Fruit fly (Drosophila melanogaster) whole organism, embryonic: ENCODE measurements around the gene jhamt.

ENCODE experiments used
- Atf6 ChIP-seq: fragments of 200-800 bp; sonication (Bioruptor generic); IDR thresholded peaks from 2 replicates; pipeline ENCODE4 v1.3.6; 2022; ENCODE audit warnings: missing biosample characterization, missing genetic modification characterization
- C15 ChIP-seq: fragments of 200-800 bp; sonication (Bioruptor generic); IDR thresholded peaks from 3 replicates; pipeline ENCODE4 v1.3.6; 2022; ENCODE audit warnings: missing biosample characterization, missing genetic modification characterization
- CG10959 ChIP-seq: fragments of 200-800 bp; sonication (Bioruptor generic); IDR thresholded peaks from 2 replicates; pipeline ENCODE4 v1.3.6; 2022; ENCODE audit warnings: missing biosample characterization, missing genetic modification characterization
- CG12236 ChIP-seq: fragments of 200-800 bp; sonication (Bioruptor generic); optimal IDR thresholded peaks from 2 replicates; lab custom pipeline; 2016; ENCODE audit warnings: missing biosample characterization, missing genetic modification characterization
- CG12391 ChIP-seq: fragments of 200-800 bp; sonication (Bioruptor generic); optimal IDR thresholded peaks from 3 replicates; lab custom pipeline; 2018; ENCODE audit warnings: missing biosample characterization, mild to moderate bottlenecking, missing genetic modification characterization, moderate library complexity
- CG12769 ChIP-seq: fragments of 200-800 bp; sonication (Bioruptor generic); optimal IDR thresholded peaks from 2 replicates; lab custom pipeline; 2019; ENCODE audit warnings: missing biosample characterization, mild to moderate bottlenecking, missing genetic modification characterization, moderate library complexity
- CG13624 ChIP-seq: fragments of 200-800 bp; sonication (Bioruptor generic); optimal IDR thresholded peaks from 2 replicates; lab custom pipeline; 2016; ENCODE audit warnings: missing biosample characterization, missing genetic modification characterization
- CG13894 ChIP-seq: fragments of 200-800 bp; sonication (Bioruptor generic); optimal IDR thresholded peaks from 3 replicates; lab custom pipeline; 2018; ENCODE audit warnings: missing biosample characterization, mild to moderate bottlenecking, missing genetic modification characterization, moderate library complexity
- CG17802 ChIP-seq: fragments of 200-800 bp; sonication (Bioruptor generic); optimal IDR thresholded peaks from 2 replicates; lab custom pipeline; 2018; ENCODE audit warnings: missing biosample characterization, mild to moderate bottlenecking, missing genetic modification characterization, moderate library complexity
- CG31224 ChIP-seq: fragments of 200-800 bp; sonication (Bioruptor generic); IDR thresholded peaks from 2 replicates; pipeline ENCODE4 v1.3.6; 2022; ENCODE audit warnings: missing biosample characterization, missing genetic modification characterization
- CG3407 ChIP-seq: fragments of 200-800 bp; sonication (Bioruptor generic); optimal IDR thresholded peaks from 2 replicates; lab custom pipeline; 2018; ENCODE audit warnings: missing biosample characterization, mild to moderate bottlenecking, missing genetic modification characterization
- CG43689 ChIP-seq: fragments of 200-800 bp; sonication (Bioruptor generic); IDR thresholded peaks from 2 replicates; pipeline ENCODE4 v1.3.6; 2022; ENCODE audit warnings: missing biosample characterization, missing genetic modification characterization
- CG4617 ChIP-seq: fragments of 200-800 bp; sonication (Bioruptor generic); optimal IDR thresholded peaks from 3 replicates; lab custom pipeline; 2016; ENCODE audit warnings: missing biosample characterization, missing genetic modification characterization, borderline replicate concordance
- CG4854 ChIP-seq: fragments of 200-800 bp; sonication (Bioruptor generic); optimal IDR thresholded peaks from 2 replicates; lab custom pipeline; 2016; ENCODE audit warnings: missing biosample characterization, missing genetic modification characterization, inconsistent platforms
- CG6272 ChIP-seq: fragments of 200-800 bp; sonication (Bioruptor generic); IDR thresholded peaks from 2 replicates; pipeline ENCODE4 v1.3.6; 2022; ENCODE audit warnings: missing biosample characterization, missing genetic modification characterization
- CG7928 ChIP-seq: fragments of 200-800 bp; sonication (Bioruptor generic); optimal IDR thresholded peaks from 2 replicates; lab custom pipeline; 2017; ENCODE audit warnings: missing biosample characterization, mild to moderate bottlenecking, missing genetic modification characterization
- CG7987 ChIP-seq: fragments of 200-800 bp; sonication (Bioruptor generic); optimal IDR thresholded peaks from 2 replicates; lab custom pipeline; 2018; ENCODE audit warnings: missing biosample characterization, mild to moderate bottlenecking, missing genetic modification characterization, moderate library complexity
- CG9727 ChIP-seq: fragments of 200-800 bp; sonication (Bioruptor generic); optimal IDR thresholded peaks from 3 replicates; lab custom pipeline; 2017; ENCODE audit warnings: missing biosample characterization, mild to moderate bottlenecking, missing genetic modification characterization
- CrebB ChIP-seq: fragments of 200-800 bp; sonication (Bioruptor generic); optimal IDR thresholded peaks from 3 replicates; lab custom pipeline; 2018; ENCODE audit warnings: missing biosample characterization, mild to moderate bottlenecking, missing genetic modification characterization
- Deaf1 ChIP-seq: fragments of 200-800 bp; optimal IDR thresholded peaks from 3 replicates; lab custom pipeline; 2019; ENCODE audit warnings: missing biosample characterization, mild to moderate bottlenecking, missing genetic modification characterization, moderate library complexity
- Dip3 ChIP-seq: fragments of 200-800 bp; sonication (Bioruptor generic); optimal IDR thresholded peaks from 3 replicates; lab custom pipeline; 2016; ENCODE audit warnings: missing biosample characterization, missing genetic modification characterization
- Drgx ChIP-seq: fragments of 200-800 bp; sonication (Bioruptor generic); IDR thresholded peaks from 2 replicates; pipeline ENCODE4 v1.3.6; 2022; ENCODE audit warnings: missing biosample characterization, missing genetic modification characterization
- Eip74EF ChIP-seq, 2 experiments: fragments of 200-800 bp in 1 of 2; fragments of >200 bp in 1 of 2; sonication (Bioruptor generic) in 1 of 2; optimal IDR thresholded peaks; 2 replicates each; lab custom pipeline; 2017 to 2019; ENCODE audit warnings: missing biosample characterization in 2 of 2, missing genetic modification characterization in 2 of 2, mild to moderate bottlenecking in 1 of 2, moderate library complexity in 1 of 2
- Ets65A ChIP-seq: fragments of 200-800 bp; sonication (Bioruptor generic); peaks from one replicate; lab custom pipeline; 2016; ENCODE audit warnings: missing biosample characterization, missing genetic modification characterization
- HHEX ChIP-seq: fragments of 200-800 bp; sonication (Bioruptor generic); optimal IDR thresholded peaks from 3 replicates; lab custom pipeline; 2017; ENCODE audit warnings: missing biosample characterization, mild to moderate bottlenecking, missing genetic modification characterization, missing genetic modification reagents
- HLH54F ChIP-seq: fragments of 200-800 bp; sonication (Bioruptor generic); optimal IDR thresholded peaks from 3 replicates; lab custom pipeline; 2016; ENCODE audit warnings: missing biosample characterization, missing genetic modification characterization
- Hr39 ChIP-seq: fragments of >200 bp; optimal IDR thresholded peaks from 2 replicates; lab custom pipeline; 2017
- MTF-1 ChIP-seq: fragments of 200-800 bp; sonication (Bioruptor generic); optimal IDR thresholded peaks from 2 replicates; lab custom pipeline; 2018; ENCODE audit warnings: missing biosample characterization, mild to moderate bottlenecking, missing genetic modification characterization, borderline replicate concordance
- Med ChIP-seq: fragments of 200-800 bp; sonication (Bioruptor generic); peaks from one replicate; lab custom pipeline; 2016; ENCODE audit warnings: missing biosample characterization, missing genetic modification characterization, mild to moderate bottlenecking, inconsistent platforms, moderate library complexity
- Meics ChIP-seq: fragments of 200-800 bp; sonication (Bioruptor generic); optimal IDR thresholded peaks from 2 replicates; lab custom pipeline; 2017; ENCODE audit warnings: missing biosample characterization, mild to moderate bottlenecking, missing genetic modification characterization
- PHDP ChIP-seq: fragments of 200-800 bp; sonication (Bioruptor generic); optimal IDR thresholded peaks from 3 replicates; lab custom pipeline; 2018; ENCODE audit warnings: missing biosample characterization, mild to moderate bottlenecking, missing genetic modification characterization, moderate library complexity
- Pdp1 ChIP-seq, 2 experiments: fragments of 200-800 bp; sonication (Bioruptor generic); optimal IDR thresholded peaks; 3 replicates each; lab custom pipeline; 2016; ENCODE audit warnings: missing biosample characterization in 2 of 2, missing genetic modification characterization in 2 of 2, mild to moderate bottlenecking in 1 of 2, moderate library complexity in 1 of 2
- Xbp1 ChIP-seq: fragments of 200-800 bp; sonication (Bioruptor generic); optimal IDR thresholded peaks from 3 replicates; lab custom pipeline; 2016; ENCODE audit warnings: missing biosample characterization, mild to moderate bottlenecking, missing genetic modification characterization
- abd-A ChIP-seq: fragments of 200-800 bp; sonication (Bioruptor generic); optimal IDR thresholded peaks from 3 replicates; lab custom pipeline; 2019; ENCODE audit warnings: missing biosample characterization, mild to moderate bottlenecking, missing genetic modification characterization, moderate library complexity
- bbx ChIP-seq: fragments of 200-800 bp; sonication (Bioruptor generic); IDR thresholded peaks from 2 replicates; pipeline ENCODE4 v1.3.6; 2022; ENCODE audit warnings: missing biosample characterization, missing genetic modification characterization; ENCODE audit not compliant: partially characterized antibody
- cad ChIP-seq: fragments of >200 bp; optimal IDR thresholded peaks from 2 replicates; lab custom pipeline; 2017; ENCODE audit warnings: missing biosample characterization, missing genetic modification characterization
- chif ChIP-seq, 2 experiments: fragments of 200-800 bp; sonication (Bioruptor generic); optimal IDR thresholded peaks; 3 replicates each; lab custom pipeline; 2016; ENCODE audit warnings: missing biosample characterization in 2 of 2, missing genetic modification characterization in 2 of 2
- chn ChIP-seq: fragments of 200-800 bp; sonication (Bioruptor generic); optimal IDR thresholded peaks from 2 replicates; lab custom pipeline; 2016; ENCODE audit warnings: missing biosample characterization, missing genetic modification characterization
- ci ChIP-seq: fragments of 200-800 bp; sonication (Bioruptor generic); IDR thresholded peaks from 3 replicates; pipeline ENCODE4 v1.3.6; 2022; ENCODE audit warnings: missing biosample characterization, missing genetic modification characterization
- disco-r ChIP-seq: fragments of 200-800 bp; sonication (Bioruptor generic); optimal IDR thresholded peaks from 2 replicates; lab custom pipeline; 2016; ENCODE audit warnings: missing biosample characterization, missing genetic modification characterization
- dmrt11E ChIP-seq: fragments of 200-800 bp; sonication (Bioruptor generic); optimal IDR thresholded peaks from 3 replicates; lab custom pipeline; 2018; ENCODE audit warnings: missing biosample characterization, mild to moderate bottlenecking, missing genetic modification characterization, moderate library complexity
- ftz-f1 ChIP-seq: fragments of 200-800 bp; sonication (Bioruptor generic); optimal IDR thresholded peaks from 2 replicates; lab custom pipeline; 2016; ENCODE audit warnings: missing biosample characterization, missing genetic modification characterization
- grau ChIP-seq: fragments of 200-800 bp; optimal IDR thresholded peaks from 3 replicates; lab custom pipeline; 2019; ENCODE audit warnings: missing biosample characterization, mild to moderate bottlenecking, missing genetic modification characterization, moderate library complexity
- gsb-n ChIP-seq: fragments of 200-800 bp; sonication (Bioruptor generic); optimal IDR thresholded peaks from 3 replicates; lab custom pipeline; 2018; ENCODE audit warnings: missing biosample characterization, mild to moderate bottlenecking, missing genetic modification characterization
- kah ChIP-seq: fragments of 200-800 bp; sonication (Bioruptor generic); optimal IDR thresholded peaks from 2 replicates; lab custom pipeline; 2018; ENCODE audit warnings: missing biosample characterization, mild to moderate bottlenecking, missing genetic modification characterization
- kni ChIP-seq: fragments of 200-800 bp; sonication (Bioruptor generic); optimal IDR thresholded peaks from 3 replicates; lab custom pipeline; 2017; ENCODE audit warnings: mild to moderate bottlenecking, missing biosample characterization, missing genetic modification reagents, missing genetic modification characterization
- luna ChIP-seq: fragments of 200-800 bp; sonication (Bioruptor generic); optimal IDR thresholded peaks from 2 replicates; lab custom pipeline; 2016; ENCODE audit warnings: missing biosample characterization, missing genetic modification characterization
- nau ChIP-seq: fragments of 200-800 bp; sonication (Bioruptor generic); optimal IDR thresholded peaks from 3 replicates; lab custom pipeline; 2017; ENCODE audit warnings: missing biosample characterization, mild to moderate bottlenecking, missing genetic modification characterization, missing genetic modification reagents
- peb ChIP-seq: fragments of 200-800 bp; sonication (Bioruptor generic); IDR thresholded peaks from 2 replicates; pipeline ENCODE4 v1.3.6; 2022; ENCODE audit warnings: missing biosample characterization, missing genetic modification characterization
- phol ChIP-seq: fragments of 200-800 bp; sonication (Bioruptor generic); optimal IDR thresholded peaks from 3 replicates; lab custom pipeline; 2018; ENCODE audit warnings: missing biosample characterization, mild to moderate bottlenecking, missing genetic modification characterization, moderate library complexity
- sens ChIP-seq: fragments of 200-800 bp; sonication (Bioruptor generic); peaks from one replicate; lab custom pipeline; 2016; ENCODE audit warnings: missing biosample characterization, missing genetic modification characterization
- so ChIP-seq: fragments of 200-800 bp; sonication (Bioruptor generic); IDR thresholded peaks from 3 replicates; pipeline ENCODE4 v1.3.6; 2022; ENCODE audit warnings: missing biosample characterization, missing genetic modification characterization
- tna ChIP-seq: fragments of 200-800 bp; sonication (Bioruptor generic); IDR thresholded peaks from 2 replicates; pipeline ENCODE4 v1.3.6; 2022; ENCODE audit warnings: missing biosample characterization, missing genetic modification characterization; ENCODE audit not compliant: partially characterized antibody
- unc-4 ChIP-seq: fragments of 200-800 bp; sonication (Bioruptor generic); IDR thresholded peaks from 2 replicates; pipeline ENCODE4 v1.3.6; 2022; ENCODE audit warnings: missing biosample characterization, missing genetic modification characterization; ENCODE audit not compliant: partially characterized antibody
- yki ChIP-seq: fragments of >200 bp; optimal IDR thresholded peaks from 3 replicates; lab custom pipeline; 2018

The jhamt gene

DNA sequence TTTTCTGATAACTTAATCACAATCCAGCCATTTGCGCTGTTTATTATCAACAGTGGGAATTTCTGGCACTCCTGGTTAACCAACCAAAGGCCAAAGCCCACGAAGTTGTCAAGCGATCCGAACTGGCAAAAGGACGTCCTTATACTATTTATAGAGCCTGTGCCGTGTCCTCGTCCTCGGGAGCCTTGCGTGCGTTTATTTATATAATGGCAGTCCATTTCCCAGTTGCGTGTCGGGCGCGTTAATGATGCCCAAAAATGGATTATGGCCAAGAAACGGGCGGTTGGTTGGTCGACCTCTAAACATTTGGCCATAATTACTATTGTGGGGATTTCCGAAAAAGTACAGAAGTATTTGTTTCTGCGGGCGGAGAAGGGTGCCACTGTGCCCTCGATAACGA is 45.3 kb upstream of the jhamt start:
- TF ChIP-seq Med (GFP tag; lab: Kevin White, UChicago) (peak; percentile 27), ftz-f1 (GFP tag; lab: Kevin White, UChicago) (no peak), Atf6 (GFP tag; lab: Robert Waterston, UW) (0 out of 2 replicates have a peak, but pooled peaks have one; percentile 20), CG17802 (no peak), CG12236 (GFP tag; lab: Kevin White, UChicago) (no peak), CG12391 (no peak), Drgx (no peak), Ets65A (no peak), yki (no peak), Dip3 (GFP tag; lab: Kevin White, UChicago) (no peak), HHEX (GFP tag; lab: Kevin White, UChicago) (no peak), tna (GFP tag; lab: Robert Waterston, UW) (no peak), C15 (GFP tag; lab: Robert Waterston, UW) (no peak), ci (GFP tag; lab: Robert Waterston, UW) (no peak), Pdp1 (GFP tag; optimal IDR thresholded peaks at IDR 0.05; lab: Kevin White, UChicago) (peak in 1 of 2 experiments; percentile 29), CG4854 (GFP tag; lab: Kevin White, UChicago) (no peak), CG43689 (GFP tag; lab: Robert Waterston, UW) (no peak), sens (GFP tag; lab: Kevin White, UChicago) (peak; percentile 63), Meics (no peak), CG7928 (GFP tag; lab: Kevin White, UChicago) (no peak), Eip74EF (GFP tag; optimal IDR thresholded peaks at IDR 0.05; lab: Kevin White, UChicago) (no peak), disco-r (GFP tag; lab: Kevin White, UChicago) (no peak), grau (tag; lab: Kevin White, UChicago) (no peak), CG6272 (GFP tag; lab: Robert Waterston, UW) (no peak), peb (GFP tag; lab: Robert Waterston, UW) (no peak), cad (GFP tag; lab: Kevin White, UChicago) (no peak), CG10959 (no peak), dmrt11E (tag; lab: Kevin White, UChicago) (no peak), so (no peak), CG7987 (GFP tag; lab: Kevin White, UChicago) (no peak), CG31224 (GFP tag; lab: Robert Waterston, UW) (no peak), CG13894 (tag; lab: Kevin White, UChicago) (peak; percentile 14), chif (GFP tag; optimal IDR thresholded peaks at IDR 0.05; lab: Kevin White, UChicago) (no peak), PHDP (no peak), CrebB (tag; lab: Kevin White, UChicago) (no peak), Deaf1 (tag; lab: Kevin White, UChicago) (no peak), abd-A (tag; lab: Kevin White, UChicago) (peak; percentile 43), bbx (no peak), CG13624 (no peak), gsb-n (no peak), Xbp1 (no peak), CG3407 (no peak), Hr39 (lab: Kevin White, UChicago) (no peak)

DNA sequence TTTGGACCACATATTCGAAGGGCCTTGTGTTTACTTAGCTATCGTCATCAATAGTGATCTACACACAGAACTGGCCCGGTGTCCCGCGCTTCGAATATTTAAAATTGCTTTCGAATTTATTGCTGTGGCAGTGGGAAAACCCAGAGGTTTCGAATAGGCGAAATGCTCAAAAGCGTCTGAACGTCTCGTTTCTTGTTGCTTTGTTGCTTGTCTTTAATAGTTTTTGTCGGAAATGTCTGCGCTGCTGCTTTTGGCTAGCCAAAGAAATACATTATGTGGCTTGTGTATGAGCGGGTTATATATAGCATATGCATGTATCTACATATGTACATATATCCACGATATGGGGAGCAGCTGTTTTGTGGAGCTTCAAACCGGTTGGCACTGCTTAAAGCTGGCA is 44.5 kb upstream of the jhamt start:
- TF ChIP-seq phol (tag; lab: Kevin White, UChicago) (no peak), HLH54F (GFP tag; lab: Kevin White, UChicago) (no peak), CG4617 (GFP tag; lab: Kevin White, UChicago) (no peak), luna (GFP tag; lab: Kevin White, UChicago) (no peak), MTF-1 (GFP tag; lab: Kevin White, UChicago) (no peak), kni (GFP tag; lab: Kevin White, UChicago) (peak; percentile 13), chn (no peak), CG9727 (no peak), CG12769 (tag; lab: Kevin White, UChicago) (peak; percentile 61), nau (GFP tag; lab: Kevin White, UChicago) (peak; percentile 6), unc-4 (GFP tag; lab: Robert Waterston, UW) (no peak), kah (GFP tag; lab: Kevin White, UChicago) (no peak)
